Fruit fly (Drosophila melanogaster): ENCODE measurements around the gene CG34007.

- no peak for TF ChIP-seq CTCF (optimal IDR thresholded peaks at IDR 0.05)
- TF ChIP-seq CG8478 (optimal IDR thresholded peaks at IDR 0.05) = no peak
Measured at dm6 chr2L:20476718-20477277, 18.0 kb upstream of the CG34007 start.

Measured in S2 (cell line).